Worm (Caenorhabditis elegans) whole organism, mixed stage, embryonic: ENCODE results near the gene nmur-1.

Source experiments
- ceh-43 ChIP-seq: fragments of 200-800 bp; sonication (Bioruptor generic); optimal IDR thresholded peaks from 2 replicates; lab custom pipeline; 2018; ENCODE audit warnings: mild to moderate bottlenecking, missing genetic modification characterization, moderate library complexity, missing compliant biosample characterization
- elt-1 ChIP-seq: sonication (generic microtip); optimal IDR thresholded peaks from 2 replicates; lab custom pipeline; 2017; ENCODE audit warnings: missing genetic modification characterization, mild to moderate bottlenecking, missing compliant biosample characterization, antibody characterized with exemption, moderate library complexity, borderline replicate concordance; ENCODE audit not compliant: insufficient read depth
- ham-2 ChIP-seq: fragments of 200-800 bp; sonication (Bioruptor generic); optimal IDR thresholded peaks from 2 replicates; lab custom pipeline; 2018; ENCODE audit warnings: mild to moderate bottlenecking, missing genetic modification characterization, missing compliant biosample characterization
- lin-32 ChIP-seq: fragments of 200-800 bp; sonication (Bioruptor generic); optimal IDR thresholded peaks from 2 replicates; lab custom pipeline; 2018; ENCODE audit warnings: mild to moderate bottlenecking, missing genetic modification characterization, missing compliant biosample characterization
- mep-1 ChIP-seq: fragments of 150-350 bp; optimal IDR thresholded peaks from 2 replicates; lab custom pipeline; 2017; ENCODE audit warnings: missing biosample characterization, missing genetic modification reagents, missing genetic modification characterization, inconsistent platforms
- nhr-12 ChIP-seq: fragments of 150-350 bp; optimal IDR thresholded peaks from 2 replicates; lab custom pipeline; 2014; ENCODE audit warnings: missing biosample characterization, missing genetic modification characterization
- nhr-28 ChIP-seq: fragments of 150-350 bp; optimal IDR thresholded peaks from 2 replicates; lab custom pipeline; 2014; ENCODE audit warnings: missing biosample characterization, missing genetic modification characterization
- pha-4 ChIP-seq: fragments of 150-350 bp; optimal IDR thresholded peaks from 2 replicates; lab custom pipeline; 2018; ENCODE audit warnings: missing biosample characterization, missing genetic modification reagents, missing genetic modification characterization
- sem-2 ChIP-seq: fragments of 200-800 bp; sonication (Bioruptor generic); optimal IDR thresholded peaks from 2 replicates; lab custom pipeline; 2018; ENCODE audit warnings: mild to moderate bottlenecking, missing genetic modification characterization, missing compliant biosample characterization
- snpc-4 ChIP-seq: fragments of 150-350 bp; optimal IDR thresholded peaks from 2 replicates; lab custom pipeline; 2014; ENCODE audit warnings: missing biosample characterization, missing genetic modification characterization
- unc-39 ChIP-seq: fragments of 150-350 bp; optimal IDR thresholded peaks from 2 replicates; lab custom pipeline; 2014; ENCODE audit warnings: missing biosample characterization, missing genetic modification characterization
- unc-62 ChIP-seq: fragments of 150-350 bp; optimal IDR thresholded peaks from 2 replicates; lab custom pipeline; 2014; ENCODE audit warnings: missing biosample characterization, missing genetic modification reagents, missing genetic modification characterization
- zip-8 ChIP-seq: fragments of 150-350 bp; optimal IDR thresholded peaks from 2 replicates; lab custom pipeline; 2014; ENCODE audit warnings: missing biosample characterization, missing genetic modification characterization
- ztf-11 ChIP-seq: fragments of 150-350 bp; optimal IDR thresholded peaks from 2 replicates; lab custom pipeline; 2014; ENCODE audit warnings: missing biosample characterization, missing genetic modification characterization

DNA sequence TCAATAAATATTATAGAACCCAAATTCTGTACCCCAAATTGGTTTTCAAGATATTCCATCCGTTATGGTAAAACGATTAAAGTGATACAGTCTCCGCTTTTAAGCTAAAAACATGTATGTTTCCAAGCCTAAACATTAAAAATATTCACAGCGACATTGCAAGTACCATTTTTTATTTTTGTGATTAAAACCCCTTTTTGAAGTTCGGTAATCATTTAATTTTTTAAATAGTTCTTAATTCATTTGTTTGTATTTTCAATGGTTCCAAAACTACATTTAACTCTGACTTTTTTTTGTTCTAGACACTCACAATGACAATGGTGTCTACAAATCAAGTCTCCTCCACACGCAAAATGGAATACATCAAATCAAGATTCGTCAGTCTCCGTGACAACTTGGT is 34.6 kb downstream of the nmur-1 start, which contains the start of gene T25B6.4:
- no peak for TF ChIP-seq snpc-4 (tag; lab: Kevin White, UChicago)
- no peak for TF ChIP-seq ztf-11 (tag; lab: Kevin White, UChicago)
- TF ChIP-seq nhr-28 (tag; lab: Kevin White, UChicago): no peak
- no peak for TF ChIP-seq unc-39 (tag; lab: Kevin White, UChicago)
- TF ChIP-seq pha-4 (tag; lab: Kevin White, UChicago): no peak
- TF ChIP-seq unc-62 (GFP tag; lab: Kevin White, UChicago): no peak
- no peak for TF ChIP-seq zip-8 (tag; lab: Kevin White, UChicago)
- no peak for TF ChIP-seq elt-1 (tag; lab: Kevin White, UChicago)
- TF ChIP-seq mep-1 (tag; lab: Kevin White, UChicago): no peak
- no peak for TF ChIP-seq ham-2
- no peak for TF ChIP-seq lin-32 (GFP tag; lab: Kevin White, UChicago)
- no peak for TF ChIP-seq nhr-12 (tag; lab: Kevin White, UChicago)
- no peak for TF ChIP-seq ceh-43 (GFP tag; lab: Kevin White, UChicago)
- no peak for TF ChIP-seq sem-2
